Fruit fly (Drosophila melanogaster): ENCODE measurements around the gene RpS19b.
A peak's percentile ranks its signal among the peaks of the same experiment; 100 is the strongest.

Gene RpS19b

dm6 chr3R:23969449-23969848 is 36.1 kb upstream of the RpS19b start (continued):
- TF ChIP-seq CG15601 (tag; optimal IDR thresholded peaks at IDR 0.05) (peak; percentile 25), dysf (GFP tag; IDR thresholded peaks at IDR 0.05) (peak; percentile 76), Jarid2 (GFP tag; optimal IDR thresholded peaks at IDR 0.05) (no peak), CG2120 (GFP tag; optimal IDR thresholded peaks at IDR 0.05) (no peak), ssp (GFP tag; IDR thresholded peaks at IDR 0.05) (peak; percentile 50), disco-r (GFP tag; optimal IDR thresholded peaks at IDR 0.05) (no peak), abd-A (tag; optimal IDR thresholded peaks at IDR 0.05) (peak; percentile 20), CG10147 (GFP tag; optimal IDR thresholded peaks at IDR 0.05) (peak; percentile 32), mirr (GFP tag; optimal IDR thresholded peaks at IDR 0.05) (no peak), CG9437 (GFP tag; optimal IDR thresholded peaks at IDR 0.05) (peak; percentile 35), lbe (GFP tag; optimal IDR thresholded peaks at IDR 0.05) (no peak), nau (GFP tag; optimal IDR thresholded peaks at IDR 0.05) (no peak), p53 (GFP tag; optimal IDR thresholded peaks at IDR 0.05) (no peak), CG1792 (GFP tag; optimal IDR thresholded peaks at IDR 0.05) (no peak), sr (GFP tag; IDR thresholded peaks at IDR 0.05) (no peak), tx (GFP tag; optimal IDR thresholded peaks at IDR 0.05) (no peak), Chrac-16 (GFP tag; optimal IDR thresholded peaks at IDR 0.05) (no peak), sna (GFP tag; IDR thresholded peaks at IDR 0.05; ENCODE audit: partially characterized antibody) (no peak), CG10267 (tag; optimal IDR thresholded peaks at IDR 0.05) (peak; percentile 21), gem (tag; optimal IDR thresholded peaks at IDR 0.05) (peak; percentile 77), CG4854 (GFP tag; optimal IDR thresholded peaks at IDR 0.05) (no peak), jumu (GFP tag; optimal IDR thresholded peaks at IDR 0.05) (no peak), CG14965 (GFP tag; optimal IDR thresholded peaks at IDR 0.05; ENCODE audit: borderline replicate concordance) (no peak), CG3847 (GFP tag; IDR thresholded peaks at IDR 0.05) (peak; percentile 58), gcm (GFP tag; optimal IDR thresholded peaks at IDR 0.05) (peak; percentile 47), CG30431 (GFP tag; optimal IDR thresholded peaks at IDR 0.05) (no peak), Neu2 (GFP tag; optimal IDR thresholded peaks at IDR 0.05; ENCODE audit: borderline replicate concordance) (no peak), fd3F (GFP tag; optimal IDR thresholded peaks at IDR 0.05) (peak; percentile 52), CG11093 (GFP tag; IDR thresholded peaks at IDR 0.05) (no peak), CG14667 (GFP tag; IDR thresholded peaks at IDR 0.05) (0 out of 2 replicates have a peak, but pooled peaks have one; percentile 45), tio (GFP tag; optimal IDR thresholded peaks at IDR 0.05) (no peak), ro (GFP tag; IDR thresholded peaks at IDR 0.05) (no peak), Ada2b (GFP tag; IDR thresholded peaks at IDR 0.05) (0 out of 2 replicates have a peak, but pooled peaks have one; percentile 16), lab (GFP tag; optimal IDR thresholded peaks at IDR 0.05) (peak; percentile 65), YL-1 (GFP tag; optimal IDR thresholded peaks at IDR 0.05) (no peak), CG12236 (GFP tag; optimal IDR thresholded peaks at IDR 0.05) (no peak), Meics (GFP tag; optimal IDR thresholded peaks at IDR 0.05) (peak; percentile 41), chinmo (GFP tag; IDR thresholded peaks at IDR 0.05; ENCODE audit: partially characterized antibody) (no peak), HmgZ (tag; optimal IDR thresholded peaks at IDR 0.05) (no peak), dan (GFP tag; IDR thresholded peaks at IDR 0.05) (no peak), CG32772 (GFP tag; IDR thresholded peaks at IDR 0.05) (0 out of 2 replicates have a peak, but pooled peaks have one; percentile 16), insv (GFP tag; optimal IDR thresholded peaks at IDR 0.05) (no peak), Trl (optimal IDR thresholded peaks at IDR 0.05) (no peak), Trl (GFP tag; optimal IDR thresholded peaks at IDR 0.05) (no peak), CG6813 (GFP tag; optimal IDR thresholded peaks at IDR 0.05) (no peak), bbx (GFP tag; IDR thresholded peaks at IDR 0.05; ENCODE audit: partially characterized antibody) (no peak), onecut (GFP tag; IDR thresholded peaks at IDR 0.05) (no peak), sc (optimal IDR thresholded peaks at IDR 0.05) (no peak), sc (GFP tag; optimal IDR thresholded peaks at IDR 0.05) (peak; percentile 20), zen2 (GFP tag; IDR thresholded peaks at IDR 0.05; ENCODE audit: partially characterized antibody) (no peak), pnt (GFP tag; optimal IDR thresholded peaks at IDR 0.05) (no peak), stc (GFP tag; IDR thresholded peaks at IDR 0.05) (peak; percentile 51)
